Fruit fly (Drosophila melanogaster) whole organism, prepupa: ENCODE data around the gene CG13699.

Source experiments
- Blimp-1 ChIP-seq: fragments of 200-800 bp; sonication (Bioruptor generic); optimal IDR thresholded peaks from 3 replicates; lab custom pipeline; 2017; ENCODE audit warnings: missing biosample characterization, missing genetic modification characterization, mild to moderate bottlenecking, moderate library complexity, missing genetic modification reagents
- CG10631 ChIP-seq: fragments of 200-800 bp; sonication (Bioruptor generic); optimal IDR thresholded peaks from 2 replicates; lab custom pipeline; 2016; ENCODE audit warnings: missing biosample characterization, missing genetic modification characterization
- CG11294 ChIP-seq: fragments of 200-800 bp; sonication (Bioruptor generic); IDR thresholded peaks from 2 replicates; pipeline ENCODE4 v1.3.6; 2022; ENCODE audit warnings: missing biosample characterization, missing genetic modification characterization
- CG11762 ChIP-seq: fragments of 200-800 bp; sonication (Bioruptor generic); optimal IDR thresholded peaks from 3 replicates; lab custom pipeline; 2016; ENCODE audit warnings: missing biosample characterization, missing genetic modification characterization; ENCODE audit not compliant: insufficient read depth
- CG1621 ChIP-seq: fragments of 200-800 bp; sonication (Bioruptor generic); optimal IDR thresholded peaks from 3 replicates; lab custom pipeline; 2018; ENCODE audit warnings: missing biosample characterization, mild to moderate bottlenecking, missing genetic modification characterization
- CG3032 ChIP-seq: fragments of 200-800 bp; optimal IDR thresholded peaks from 2 replicates; lab custom pipeline; 2019; ENCODE audit warnings: missing biosample characterization, mild to moderate bottlenecking, missing genetic modification characterization, moderate library complexity
- CG32006 ChIP-seq: fragments of 200-800 bp; sonication (Bioruptor generic); optimal IDR thresholded peaks from 3 replicates; lab custom pipeline; 2017; ENCODE audit warnings: missing biosample characterization, mild to moderate bottlenecking, missing genetic modification characterization
- CG34406 ChIP-seq: fragments of 200-800 bp; sonication (Bioruptor generic); optimal IDR thresholded peaks from 3 replicates; lab custom pipeline; 2016; ENCODE audit warnings: missing biosample characterization, missing genetic modification characterization
- CG6163 ChIP-seq: fragments of 200-800 bp; sonication (Bioruptor generic); IDR thresholded peaks from 3 replicates; pipeline ENCODE4 v1.3.6; 2022; ENCODE audit warnings: missing biosample characterization, missing genetic modification characterization
- CG6808 ChIP-seq: fragments of 200-800 bp; sonication (Bioruptor generic); optimal IDR thresholded peaks from 3 replicates; lab custom pipeline; 2017; ENCODE audit warnings: missing biosample characterization, missing genetic modification characterization, mild to moderate bottlenecking, moderate library complexity, missing genetic modification reagents
- CG7368 ChIP-seq: fragments of 200-800 bp; sonication (Bioruptor generic); optimal IDR thresholded peaks from 3 replicates; lab custom pipeline; 2016; ENCODE audit warnings: missing biosample characterization, missing genetic modification characterization
- CG8119 ChIP-seq: fragments of 200-800 bp; sonication (Bioruptor generic); IDR thresholded peaks from 3 replicates; pipeline ENCODE4 v1.3.6; 2022; ENCODE audit warnings: missing biosample characterization, missing genetic modification characterization
- Eip78C ChIP-seq: fragments of 200-800 bp; sonication (Bioruptor generic); peaks from one replicate; lab custom pipeline; 2016; ENCODE audit warnings: missing biosample characterization, missing genetic modification characterization
- Eip93F ChIP-seq: fragments of 200-800 bp; sonication (Bioruptor generic); optimal IDR thresholded peaks from 2 replicates; lab custom pipeline; 2016; ENCODE audit warnings: missing biosample characterization, mild to moderate bottlenecking, missing genetic modification characterization
- Ets96B ChIP-seq: fragments of 200-800 bp; optimal IDR thresholded peaks from 2 replicates; lab custom pipeline; 2019; ENCODE audit warnings: missing biosample characterization, mild to moderate bottlenecking, missing genetic modification characterization, moderate library complexity
- Gug ChIP-seq: fragments of 200-800 bp; sonication (Bioruptor generic); IDR thresholded peaks from 2 replicates; pipeline ENCODE4 v1.3.6; 2022; ENCODE audit warnings: missing biosample characterization, missing genetic modification characterization
- Hr4 ChIP-seq: fragments of 200-800 bp; sonication (Bioruptor generic); optimal IDR thresholded peaks from 3 replicates; lab custom pipeline; 2016; ENCODE audit warnings: missing biosample characterization, missing genetic modification characterization
- Lpt ChIP-seq: fragments of 200-800 bp; sonication (Bioruptor generic); optimal IDR thresholded peaks from 3 replicates; lab custom pipeline; 2016; ENCODE audit warnings: missing biosample characterization, missing genetic modification characterization
- Met ChIP-seq: fragments of 200-800 bp; sonication (Bioruptor generic); optimal IDR thresholded peaks from 3 replicates; lab custom pipeline; 2016; ENCODE audit warnings: missing biosample characterization, missing genetic modification characterization
- Sox102F ChIP-seq: fragments of 200-800 bp; sonication (Bioruptor generic); optimal IDR thresholded peaks from 2 replicates; lab custom pipeline; 2016; ENCODE audit warnings: missing biosample characterization, mild to moderate bottlenecking, missing genetic modification characterization
- Sox14 ChIP-seq: fragments of 200-800 bp; sonication (Bioruptor generic); optimal IDR thresholded peaks from 3 replicates; lab custom pipeline; 2016; ENCODE audit warnings: missing biosample characterization, missing genetic modification characterization
- Sox15 ChIP-seq: fragments of 200-800 bp; sonication (Bioruptor generic); optimal IDR thresholded peaks from 3 replicates; lab custom pipeline; 2016; ENCODE audit warnings: missing biosample characterization, missing genetic modification characterization
- cyc ChIP-seq: fragments of 200-800 bp; sonication (Bioruptor generic); optimal IDR thresholded peaks from 3 replicates; lab custom pipeline; 2016; ENCODE audit warnings: missing biosample characterization, missing genetic modification characterization
- dac ChIP-seq: fragments of 200-800 bp; sonication (Bioruptor generic); optimal IDR thresholded peaks from 2 replicates; lab custom pipeline; 2017; ENCODE audit warnings: missing biosample characterization, mild to moderate bottlenecking, missing genetic modification characterization
- eg ChIP-seq: fragments of 200-800 bp; sonication (Bioruptor generic); IDR thresholded peaks from 3 replicates; pipeline ENCODE4 v1.3.6; 2022; ENCODE audit warnings: missing biosample characterization, missing genetic modification characterization
- esn ChIP-seq: fragments of 200-800 bp; sonication (Bioruptor generic); optimal IDR thresholded peaks from 2 replicates; lab custom pipeline; 2016; ENCODE audit warnings: missing biosample characterization, mild to moderate bottlenecking, missing genetic modification characterization, moderate library complexity
- fd59A ChIP-seq: fragments of 200-800 bp; sonication (Bioruptor generic); optimal IDR thresholded peaks from 2 replicates; lab custom pipeline; 2017; ENCODE audit warnings: missing biosample characterization, mild to moderate bottlenecking, missing genetic modification characterization, missing genetic modification reagents
- fd85E ChIP-seq: fragments of 200-800 bp; sonication (Bioruptor generic); optimal IDR thresholded peaks from 3 replicates; lab custom pipeline; 2016; ENCODE audit warnings: missing biosample characterization, missing genetic modification characterization
- fkh ChIP-seq: fragments of 200-800 bp; sonication (Bioruptor generic); optimal IDR thresholded peaks from 3 replicates; lab custom pipeline; 2017; ENCODE audit warnings: missing biosample characterization, mild to moderate bottlenecking, missing genetic modification characterization, moderate library complexity
- lz ChIP-seq: fragments of 200-800 bp; sonication (Bioruptor generic); optimal IDR thresholded peaks from 3 replicates; lab custom pipeline; 2016; ENCODE audit warnings: missing biosample characterization, missing genetic modification characterization
- pdm3 ChIP-seq: fragments of 200-800 bp; sonication (Bioruptor generic); optimal IDR thresholded peaks from 3 replicates; lab custom pipeline; 2016; ENCODE audit warnings: missing biosample characterization, missing genetic modification characterization
- salr ChIP-seq, 2 experiments: fragments of 200-800 bp; sonication (Bioruptor generic); optimal IDR thresholded peaks; 3 replicates each; lab custom pipeline; 2016 to 2018; ENCODE audit warnings: missing biosample characterization in 2 of 2, missing genetic modification characterization in 2 of 2, mild to moderate bottlenecking in 1 of 2
- spab ChIP-seq: fragments of 200-800 bp; sonication (Bioruptor generic); optimal IDR thresholded peaks from 2 replicates; lab custom pipeline; 2017; ENCODE audit warnings: missing biosample characterization, mild to moderate bottlenecking, missing genetic modification characterization, missing genetic modification reagents
- svp ChIP-seq: fragments of 200-800 bp; sonication (Bioruptor generic); peaks from one replicate; lab custom pipeline; 2016; ENCODE audit warnings: missing biosample characterization, missing genetic modification characterization
- topi ChIP-seq: fragments of 200-800 bp; sonication (Bioruptor generic); optimal IDR thresholded peaks from 3 replicates; lab custom pipeline; 2016; ENCODE audit warnings: missing biosample characterization, missing genetic modification characterization
- vri ChIP-seq: fragments of 200-800 bp; sonication (Bioruptor generic); optimal IDR thresholded peaks from 3 replicates; lab custom pipeline; 2016; ENCODE audit warnings: missing biosample characterization, mild to moderate bottlenecking, missing genetic modification characterization

CG13699 gene

DNA sequence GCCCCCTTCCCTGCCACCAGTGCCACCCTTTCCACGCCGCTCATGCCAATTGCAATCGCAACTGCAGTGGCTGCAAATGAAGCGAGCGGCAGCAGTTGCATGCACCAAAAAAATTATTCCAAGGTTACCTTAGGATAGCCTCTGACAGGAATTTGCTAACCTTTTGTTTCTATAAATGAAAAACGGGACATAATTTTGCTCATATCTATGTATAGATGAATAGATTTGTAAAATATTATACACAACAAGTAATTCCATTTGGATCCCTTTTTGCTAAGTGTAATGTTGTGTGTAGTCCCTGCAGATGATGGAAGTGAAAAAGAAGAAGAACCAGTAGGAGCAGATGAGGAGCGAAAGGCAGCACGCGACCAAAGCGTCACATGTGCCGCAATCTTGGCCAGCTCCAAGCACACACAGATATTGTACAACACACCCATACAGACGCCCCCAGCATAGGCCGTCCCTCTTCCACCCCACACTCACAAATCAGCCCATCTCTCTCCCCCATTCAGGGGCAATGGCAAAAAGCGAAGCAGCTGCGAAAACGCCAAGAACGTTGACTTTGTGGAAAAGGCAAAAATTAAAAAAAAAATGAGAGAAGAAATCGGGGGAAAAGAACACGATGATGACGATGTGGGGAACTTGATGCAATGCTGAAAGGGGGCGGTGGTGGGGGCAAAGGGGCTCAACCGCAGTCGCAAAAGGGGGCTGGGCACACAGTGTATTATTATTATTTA is 28.3 kb upstream of the CG13699 start (continued):
- TF ChIP-seq cyc: peak; percentile 96
- peak; percentile 97 for TF ChIP-seq lz (GFP tag; lab: Kevin White, UChicago)
- peak; percentile 92 for TF ChIP-seq fd59A (GFP tag; lab: Kevin White, UChicago)
- TF ChIP-seq Blimp-1 (GFP tag; lab: Kevin White, UChicago): peak; percentile 87
- peak; percentile 89 for TF ChIP-seq Lpt (GFP tag; lab: Kevin White, UChicago)
- peak; percentile 90 for TF ChIP-seq CG6808 (GFP tag; lab: Kevin White, UChicago)
- peak; percentile 85 for TF ChIP-seq Sox15
- TF ChIP-seq Sox102F (GFP tag; lab: Kevin White, UChicago): peak; percentile 97
- peak; percentile 70 for TF ChIP-seq CG11294 (GFP tag; lab: Robert Waterston, UW)
- peak; percentile 85 for TF ChIP-seq eg (GFP tag; lab: Robert Waterston, UW)
- TF ChIP-seq Ets96B (tag; lab: Kevin White, UChicago): peak; percentile 95
- TF ChIP-seq spab: peak; percentile 92
- TF ChIP-seq CG32006 (GFP tag; lab: Kevin White, UChicago): peak; percentile 87
- peak; percentile 87 for TF ChIP-seq CG8119 (GFP tag; lab: Robert Waterston, UW)
- TF ChIP-seq CG3032 (tag; lab: Kevin White, UChicago): peak; percentile 94
- TF ChIP-seq vri (GFP tag; lab: Kevin White, UChicago): peak; percentile 90
- TF ChIP-seq Eip93F: peak; percentile 93
- peak; percentile 96 for TF ChIP-seq pdm3 (GFP tag; lab: Kevin White, UChicago)
- TF ChIP-seq svp (GFP tag; lab: Kevin White, UChicago): peak; percentile 98
- peak; percentile 92 for TF ChIP-seq salr (GFP tag; optimal IDR thresholded peaks at IDR 0.05; lab: Kevin White, UChicago)
- TF ChIP-seq CG10631 (GFP tag; lab: Kevin White, UChicago): peak; percentile 98
- TF ChIP-seq CG11762: peak; percentile 83
- TF ChIP-seq fd85E (GFP tag; lab: Kevin White, UChicago): peak; percentile 77
- peak; percentile 93 for TF ChIP-seq CG34406 (GFP tag; lab: Kevin White, UChicago)
- TF ChIP-seq Met (GFP tag; lab: Kevin White, UChicago): peak; percentile 98
- peak; percentile 99 for TF ChIP-seq Eip78C (GFP tag; lab: Kevin White, UChicago)

DNA sequence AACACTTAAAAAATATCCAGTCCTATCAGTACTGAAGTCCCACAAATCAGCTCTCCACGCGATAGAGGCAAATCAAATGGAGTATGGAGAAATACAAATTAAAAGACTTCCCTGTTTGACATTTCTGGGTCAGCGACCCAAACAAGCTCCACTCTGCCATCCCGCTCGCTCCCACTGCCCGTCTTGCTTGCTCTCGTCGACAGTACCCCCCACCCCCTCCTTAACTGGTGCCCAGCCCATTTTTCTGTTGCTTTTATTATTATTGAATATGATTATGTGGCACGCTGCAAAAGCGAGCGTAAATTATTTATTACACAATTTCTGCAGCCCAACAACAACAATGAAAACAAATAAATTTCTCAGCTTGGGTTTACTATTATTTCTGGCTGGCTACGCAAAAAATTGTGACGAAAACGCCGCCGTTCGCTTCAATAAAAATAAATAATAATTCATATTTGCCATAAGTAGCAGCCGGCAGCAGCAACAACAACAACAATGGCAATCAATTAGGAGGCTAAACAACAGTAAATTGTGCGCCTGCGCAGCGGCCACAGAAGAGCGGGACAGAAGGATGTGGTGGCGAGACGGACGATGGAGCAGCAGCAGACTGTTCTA is 26.3 kb upstream of the CG13699 start:
- TF ChIP-seq fkh (GFP tag; lab: Kevin White, UChicago): peak; percentile 21
- no peak for TF ChIP-seq CG7368 (GFP tag; lab: Kevin White, UChicago)
- peak; percentile 27 for TF ChIP-seq svp (GFP tag; lab: Kevin White, UChicago)
- TF ChIP-seq Eip78C (GFP tag; lab: Kevin White, UChicago): peak; percentile 49
- no peak for TF ChIP-seq CG6808 (GFP tag; lab: Kevin White, UChicago)

DNA sequence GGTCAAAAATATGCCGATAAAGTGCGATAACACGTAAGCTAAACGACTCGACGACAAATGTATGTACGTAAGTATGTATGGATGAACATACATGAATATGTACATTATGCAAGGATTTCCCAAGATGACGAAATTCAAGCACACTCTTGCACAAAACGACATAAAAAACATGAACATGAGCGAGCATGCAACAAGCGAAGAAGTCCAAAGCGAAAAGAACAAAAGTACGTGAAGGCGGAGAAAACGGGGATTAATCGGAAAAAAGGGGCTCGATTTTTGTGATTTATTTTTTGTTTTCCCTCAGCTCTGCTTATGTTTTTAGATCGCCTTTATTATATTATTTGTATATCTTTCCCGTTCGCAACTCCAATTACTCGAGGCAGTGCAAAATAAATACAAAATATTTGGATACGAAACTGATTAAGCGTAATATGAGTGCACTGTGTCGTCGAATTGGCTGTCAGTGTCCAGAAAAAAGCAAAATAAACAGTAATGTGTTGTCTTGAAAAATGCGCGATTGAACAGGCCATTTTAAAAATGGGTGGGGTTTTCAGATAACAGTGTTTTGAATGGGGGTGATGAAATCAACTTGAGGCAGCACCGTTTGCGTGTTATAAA is 25.3 kb upstream of the CG13699 start:
- TF ChIP-seq Eip78C (GFP tag; lab: Kevin White, UChicago) (peak; percentile 32), CG6163 (no peak), CG6808 (GFP tag; lab: Kevin White, UChicago) (peak; percentile 7), svp (GFP tag; lab: Kevin White, UChicago) (peak; percentile 45), vri (GFP tag; lab: Kevin White, UChicago) (peak; percentile 44)

DNA sequence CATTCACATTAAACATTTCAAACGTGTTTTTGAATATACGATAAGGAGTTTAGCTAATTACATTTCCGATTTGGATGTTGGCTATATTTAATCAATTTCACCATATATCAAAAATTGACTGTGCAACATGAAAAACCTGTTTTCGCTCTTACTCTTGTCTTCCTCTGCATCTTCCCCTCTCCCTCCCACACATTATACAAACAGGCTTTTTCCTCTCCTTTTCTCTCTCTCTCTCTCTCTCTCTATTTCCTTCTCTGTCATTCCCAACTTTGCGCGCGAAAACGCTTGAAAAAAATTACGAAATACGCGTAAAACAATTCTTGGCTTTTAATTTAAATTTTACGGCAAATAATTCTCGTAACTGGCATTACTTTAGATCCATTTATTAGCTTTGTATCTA is 24.5 kb upstream of the CG13699 start:
- TF ChIP-seq Ets96B (tag; lab: Kevin White, UChicago) (no peak), CG1621 (peak; percentile 29)

DNA sequence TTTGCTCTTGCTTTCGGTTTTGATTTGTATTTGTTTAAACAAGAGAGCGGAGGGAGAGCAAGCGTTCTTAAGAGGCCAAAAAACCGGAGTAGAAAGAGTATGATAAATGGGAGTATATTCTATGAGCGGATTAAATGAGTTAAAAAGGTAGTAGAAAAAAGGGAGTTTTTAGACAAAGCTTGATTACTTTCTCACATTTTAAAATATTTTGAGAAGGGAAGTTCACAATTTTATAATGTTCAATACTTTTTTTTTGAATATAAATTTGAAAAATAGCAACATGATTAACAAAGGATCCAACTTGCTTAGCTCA is 23.9 kb upstream of the CG13699 start:
- TF ChIP-seq vri (GFP tag; lab: Kevin White, UChicago) (no peak), Met (GFP tag; lab: Kevin White, UChicago) (no peak), esn (no peak), CG34406 (GFP tag; lab: Kevin White, UChicago) (no peak), Gug (GFP tag; lab: Robert Waterston, UW) (no peak), CG7368 (GFP tag; lab: Kevin White, UChicago) (no peak), CG6808 (GFP tag; lab: Kevin White, UChicago) (no peak), topi (GFP tag; lab: Kevin White, UChicago) (no peak), dac (GFP tag; lab: Kevin White, UChicago) (no peak), Sox15 (no peak), pdm3 (GFP tag; lab: Kevin White, UChicago) (no peak), Hr4 (GFP tag; lab: Kevin White, UChicago) (no peak), spab (no peak), CG11762 (no peak), CG6163 (no peak), Sox14 (no peak), Blimp-1 (GFP tag; lab: Kevin White, UChicago) (no peak)
